Fruit fly (Drosophila melanogaster) whole organism, adult: Measurements from ENCODE around the gene CG42870.

Source experiments
- CG11617 ChIP-seq: fragments of 200-800 bp; sonication (Bioruptor generic); optimal IDR thresholded peaks from 2 replicates; lab custom pipeline; 2017; ENCODE audit warnings: mild to moderate bottlenecking, missing biosample characterization, missing genetic modification reagents, missing genetic modification characterization
- CG12768 ChIP-seq: fragments of 200-800 bp; sonication (Bioruptor generic); optimal IDR thresholded peaks from 2 replicates; lab custom pipeline; 2017; ENCODE audit warnings: missing biosample characterization, missing genetic modification characterization, mild to moderate bottlenecking, moderate library complexity, missing genetic modification reagents
- CG14711 ChIP-seq: fragments of 200-800 bp; sonication (Bioruptor generic); optimal IDR thresholded peaks from 2 replicates; lab custom pipeline; 2018; ENCODE audit warnings: missing biosample characterization, mild to moderate bottlenecking, missing genetic modification characterization, moderate library complexity
- CG1620 ChIP-seq: fragments of 200-800 bp; sonication (Bioruptor generic); optimal IDR thresholded peaks from 2 replicates; lab custom pipeline; 2016; ENCODE audit warnings: missing biosample characterization, missing genetic modification characterization
- CG33017 ChIP-seq: fragments of 200-800 bp; sonication (Bioruptor generic); optimal IDR thresholded peaks from 2 replicates; lab custom pipeline; 2018; ENCODE audit warnings: missing biosample characterization, mild to moderate bottlenecking, missing genetic modification characterization, moderate library complexity
- CG7045 ChIP-seq: fragments of 200-800 bp; sonication (Bioruptor generic); optimal IDR thresholded peaks from 2 replicates; lab custom pipeline; 2017; ENCODE audit warnings: missing biosample characterization, mild to moderate bottlenecking, missing genetic modification characterization
- Clk ChIP-seq: fragments of 200-800 bp; sonication (Bioruptor generic); optimal IDR thresholded peaks from 2 replicates; lab custom pipeline; 2017; ENCODE audit warnings: missing biosample characterization, missing genetic modification characterization
- Hr96 ChIP-seq: fragments of 200-800 bp; sonication (Bioruptor generic); optimal IDR thresholded peaks from 2 replicates; lab custom pipeline; 2016; ENCODE audit warnings: missing biosample characterization, missing genetic modification characterization
- Mnt ChIP-seq: fragments of 200-800 bp; sonication (Bioruptor generic); optimal IDR thresholded peaks from 2 replicates; lab custom pipeline; 2016; ENCODE audit warnings: missing biosample characterization, mild to moderate bottlenecking, missing genetic modification characterization
- bab1 ChIP-seq: fragments of 200-800 bp; sonication (Bioruptor generic); optimal IDR thresholded peaks from 3 replicates; lab custom pipeline; 2019; ENCODE audit warnings: missing biosample characterization, mild to moderate bottlenecking, missing genetic modification characterization, moderate library complexity
- cnc ChIP-seq, 2 experiments: fragments of >200 bp; optimal IDR thresholded peaks; 2 replicates each; lab custom pipeline; 2017
- kay ChIP-seq: fragments of 200-800 bp; sonication (Bioruptor generic); peaks from one replicate; lab custom pipeline; 2016; ENCODE audit warnings: missing biosample characterization, missing genetic modification characterization, borderline replicate concordance
- ovo ChIP-seq: fragments of 200-800 bp; sonication (Bioruptor generic); optimal IDR thresholded peaks from 2 replicates; lab custom pipeline; 2016; ENCODE audit warnings: missing biosample characterization, missing genetic modification characterization

DNA sequence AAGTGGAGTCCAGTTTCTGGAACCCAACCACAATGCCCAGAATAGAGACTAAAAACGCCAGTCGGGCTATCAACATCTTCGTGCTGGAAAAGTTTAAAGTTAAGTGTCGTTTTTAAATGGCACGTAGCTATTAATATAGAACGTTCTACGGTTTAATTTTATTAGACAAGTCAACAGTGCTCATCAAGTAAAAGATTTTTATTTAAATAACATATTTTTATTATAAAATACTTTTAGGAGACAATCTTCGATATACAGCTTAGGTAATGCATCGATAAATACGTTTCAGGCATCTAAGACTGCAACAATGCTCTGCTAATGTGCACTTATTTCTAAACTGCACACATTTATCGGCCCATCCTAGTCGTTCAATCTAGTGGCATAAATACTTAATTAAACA, 415 bp downstream of the CG42870 start, which contains the start of gene CG42869:
- TF ChIP-seq CG33017 (no peak), kay (no peak), Hr96 (GFP tag; lab: Kevin White, UChicago) (no peak), Mnt (GFP tag; lab: Kevin White, UChicago) (no peak), CG14711 (tag; lab: Kevin White, UChicago) (no peak), CG7045 (GFP tag; lab: Kevin White, UChicago) (no peak), CG11617 (GFP tag; lab: Kevin White, UChicago) (no peak), CG12768 (GFP tag; lab: Kevin White, UChicago) (no peak), Clk (GFP tag; lab: Kevin White, UChicago) (no peak), bab1 (GFP tag; lab: Kevin White, UChicago) (no peak), cnc (optimal IDR thresholded peaks at IDR 0.05; lab: Kevin White, UChicago) (no peak), CG1620 (no peak), ovo (GFP tag; lab: Kevin White, UChicago) (no peak)
